Fruit fly (Drosophila melanogaster) whole organism, embryonic: ENCODE measurements around the gene CG32281.

ENCODE experiments used
- Bdp1 ChIP-seq: fragments of 200-800 bp; sonication (Bioruptor generic); optimal IDR thresholded peaks from 3 replicates; lab custom pipeline; 2016; ENCODE audit warnings: missing biosample characterization, missing genetic modification characterization
- CG11695 ChIP-seq: fragments of 200-800 bp; sonication (Bioruptor generic); IDR thresholded peaks from 3 replicates; pipeline ENCODE4 v1.3.6; 2022; ENCODE audit warnings: missing biosample characterization, missing genetic modification characterization
- CG2678 ChIP-seq: fragments of 200-800 bp; sonication (Bioruptor generic); optimal IDR thresholded peaks from 3 replicates; lab custom pipeline; 2019; ENCODE audit warnings: missing biosample characterization, mild to moderate bottlenecking, missing genetic modification characterization, moderate library complexity
- fru ChIP-seq: fragments of >200 bp; optimal IDR thresholded peaks from 2 replicates; lab custom pipeline; 2017

DNA sequence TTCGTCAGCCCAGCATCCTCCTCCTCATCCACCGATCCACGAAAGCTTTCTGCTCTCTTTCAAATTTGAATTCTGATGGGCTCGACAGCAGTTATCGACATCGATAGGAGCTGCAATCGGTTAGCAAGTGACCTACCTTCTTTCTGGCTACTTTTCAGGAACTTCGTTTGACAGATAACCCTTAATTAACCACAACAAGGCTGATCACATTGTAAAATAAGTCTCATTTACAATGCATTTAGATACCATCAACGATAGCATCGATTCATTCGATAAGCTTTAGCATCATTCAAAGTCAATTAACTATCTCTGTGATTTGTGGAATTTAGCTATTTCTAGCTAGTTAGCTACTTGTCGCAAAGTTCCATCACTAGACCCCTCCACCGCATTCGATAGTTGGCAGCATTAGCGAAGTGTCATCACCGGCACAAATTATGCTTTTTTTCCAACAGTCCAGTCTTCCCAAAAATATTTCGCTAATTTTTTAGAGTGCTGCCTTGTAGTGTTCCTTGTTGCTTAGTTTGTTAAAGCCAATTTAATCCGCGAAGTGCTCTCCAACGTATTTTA lies 9.4 kb downstream of the CG32281 start, which contains the start of the genes MnM and Girdin:
- TF ChIP-seq CG11695 (GFP tag; lab: Robert Waterston, UW) (no peak), Bdp1 (GFP tag; lab: Kevin White, UChicago) (peak; percentile 54), fru (lab: Kevin White, UChicago) (no peak), CG2678 (no peak)
